Worm (Caenorhabditis elegans): ENCODE measurements around the gene osta-2.

- peak; percentile 92 to 95 for TF ChIP-seq lin-35 (GFP tag; optimal IDR thresholded peaks at IDR 0.05)
- no peak for TF ChIP-seq nhr-76 (tag; optimal IDR thresholded peaks at IDR 0.05)
- no peak for TF ChIP-seq jun-1 (tag; optimal IDR thresholded peaks at IDR 0.05)
- TF ChIP-seq snpc-4 (tag; optimal IDR thresholded peaks at IDR 0.05) = peak; percentile 45
- no peak for TF ChIP-seq elt-2 (tag; optimal IDR thresholded peaks at IDR 0.05)
- TF ChIP-seq unc-62 (GFP tag; optimal IDR thresholded peaks at IDR 0.05) = no peak
These were observed 7.3 kb downstream of the osta-2 start, which contains the start of the genes tiar-1 and lelo-4 for ce11 chrII:5714807-5715206.
